Worm (Caenorhabditis elegans) whole organism, L1 larva: ENCODE measurements around the gene F25B5.5.

Experiments used
- Y116A8C.19 ChIP-seq: sonication (generic microtip); optimal IDR thresholded peaks from 2 replicates; lab custom pipeline; 2016; ENCODE audit warnings: missing compliant biosample characterization, missing genetic modification characterization, borderline replicate concordance
- ama-1 ChIP-seq: fragments of 150-350 bp; optimal IDR thresholded peaks from 2 replicates; lab custom pipeline; 2014
- blmp-1 ChIP-seq: fragments of 150-350 bp; optimal IDR thresholded peaks from 2 replicates; lab custom pipeline; 2014; ENCODE audit warnings: missing biosample characterization, missing genetic modification characterization
- ceh-8 ChIP-seq: fragments of 200-800 bp; sonication (Bioruptor generic); optimal IDR thresholded peaks from 2 replicates; lab custom pipeline; 2018; ENCODE audit warnings: mild to moderate bottlenecking, missing genetic modification characterization, moderate library complexity, missing compliant biosample characterization
- ceh-82 ChIP-seq, 3 experiments: fragments of 150-350 bp in 1 of 3; sonication (generic microtip) in 2 of 3; optimal IDR thresholded peaks; 2 replicates each; lab custom pipeline; 2014 to 2017; ENCODE audit warnings: missing biosample characterization in 3 of 3, missing genetic modification characterization in 3 of 3
- ceh-88 ChIP-seq: fragments of 200-800 bp; sonication (Bioruptor generic); IDR thresholded peaks from 2 replicates; pipeline ENCODE4 v1.3.6; 2022; ENCODE audit warnings: missing genetic modification characterization, missing compliant biosample characterization
- ceh-90 ChIP-seq: sonication (generic microtip); optimal IDR thresholded peaks from 2 replicates; lab custom pipeline; 2016; ENCODE audit warnings: missing genetic modification characterization, missing compliant biosample characterization
- efl-3 ChIP-seq: fragments of 200-800 bp; sonication (Bioruptor generic); optimal IDR thresholded peaks from 2 replicates; lab custom pipeline; 2018; ENCODE audit warnings: mild to moderate bottlenecking, missing genetic modification characterization, missing compliant biosample characterization
- elt-2 ChIP-seq: sonication (generic microtip); optimal IDR thresholded peaks from 2 replicates; lab custom pipeline; 2016; ENCODE audit warnings: missing genetic modification characterization, mild to moderate bottlenecking, inconsistent platforms, missing compliant biosample characterization, missing genetic modification reagents
- elt-3 ChIP-seq, 6 experiments: fragments of 150-350 bp in 1 of 6; sonication (generic microtip); optimal IDR thresholded peaks; 2 replicates each; lab custom pipeline; 2017 to 2018; ENCODE audit warnings: missing biosample characterization in 6 of 6, missing genetic modification characterization in 6 of 6, inconsistent platforms in 1 of 6
- ets-5 ChIP-seq: fragments of 200-800 bp; sonication (Bioruptor generic); IDR thresholded peaks from 2 replicates; pipeline ENCODE4 v1.3.6; 2022; ENCODE audit warnings: missing genetic modification characterization, missing compliant biosample characterization
- fkh-10 ChIP-seq: sonication (generic microtip); optimal IDR thresholded peaks from 2 replicates; lab custom pipeline; 2017; ENCODE audit warnings: missing biosample characterization, missing genetic modification reagents, missing genetic modification characterization
- fos-1 ChIP-seq: fragments of 150-350 bp; optimal IDR thresholded peaks from 2 replicates; lab custom pipeline; 2014; ENCODE audit warnings: missing biosample characterization, missing genetic modification characterization
- hlh-4 ChIP-seq: sonication (generic microtip); optimal IDR thresholded peaks from 2 replicates; lab custom pipeline; 2016; ENCODE audit warnings: mild to moderate bottlenecking, missing genetic modification characterization, missing compliant biosample characterization
- irx-1 ChIP-seq: sonication (generic microtip); optimal IDR thresholded peaks from 2 replicates; lab custom pipeline; 2016; ENCODE audit warnings: missing genetic modification characterization, missing compliant biosample characterization
- lin-14 ChIP-seq: fragments of 200-800 bp; sonication (Bioruptor generic); optimal IDR thresholded peaks from 2 replicates; lab custom pipeline; 2018; ENCODE audit warnings: mild to moderate bottlenecking, missing genetic modification characterization, moderate library complexity, missing compliant biosample characterization
- lin-35 ChIP-seq, 2 experiments: fragments of 150-350 bp; optimal IDR thresholded peaks; 2 replicates each; lab custom pipeline; 2014; ENCODE audit warnings: missing biosample characterization in 2 of 2, missing genetic modification characterization in 2 of 2, missing genetic modification reagents in 2 of 2
- lsy-2 ChIP-seq, 2 experiments: fragments of 150-350 bp; optimal IDR thresholded peaks; 2 replicates each; lab custom pipeline; 2014; ENCODE audit warnings: missing biosample characterization in 2 of 2, missing genetic modification characterization in 2 of 2
- mab-9 ChIP-seq: fragments of 200-800 bp; sonication (Bioruptor generic); IDR thresholded peaks from 2 replicates; pipeline ENCODE4 v1.3.6; 2022; ENCODE audit warnings: missing genetic modification reagents, missing genetic modification characterization, missing compliant biosample characterization
- mep-1 ChIP-seq: fragments of 150-350 bp; optimal IDR thresholded peaks from 2 replicates; lab custom pipeline; 2014; ENCODE audit warnings: missing biosample characterization, missing genetic modification characterization
- nhr-19 ChIP-seq: fragments of 200-800 bp; sonication (Bioruptor generic); conservative IDR thresholded peaks from 2 replicates; pipeline ENCODE4 v1.3.6; 2022; ENCODE audit warnings: missing genetic modification characterization, missing compliant biosample characterization
- nhr-20 ChIP-seq: sonication (generic microtip); optimal IDR thresholded peaks from 2 replicates; lab custom pipeline; 2016; ENCODE audit warnings: mild to moderate bottlenecking, missing genetic modification characterization, missing compliant biosample characterization
- nhr-28 ChIP-seq: fragments of 150-350 bp; optimal IDR thresholded peaks from 2 replicates; lab custom pipeline; 2014; ENCODE audit warnings: missing biosample characterization, missing genetic modification characterization
- nhr-47 ChIP-seq: sonication (generic microtip); optimal IDR thresholded peaks from 2 replicates; lab custom pipeline; 2016; ENCODE audit warnings: mild to moderate bottlenecking, missing genetic modification characterization, moderate library complexity, missing compliant biosample characterization
- nhr-71 ChIP-seq: sonication (generic microtip); optimal IDR thresholded peaks from 2 replicates; lab custom pipeline; 2016; ENCODE audit warnings: mild to moderate bottlenecking, missing genetic modification characterization, moderate library complexity, missing compliant biosample characterization
- nhr-76 ChIP-seq: sonication (generic microtip); optimal IDR thresholded peaks from 2 replicates; lab custom pipeline; 2017; ENCODE audit warnings: missing biosample characterization, missing genetic modification characterization
- nhr-77 ChIP-seq: fragments of 150-350 bp; optimal IDR thresholded peaks from 2 replicates; lab custom pipeline; 2014; ENCODE audit warnings: missing biosample characterization, missing genetic modification characterization
- nhr-85 ChIP-seq: sonication (generic microtip); peaks from one replicate; lab custom pipeline; 2016; ENCODE audit warnings: missing genetic modification characterization, inconsistent platforms, missing compliant biosample characterization
- nhr-90 ChIP-seq: sonication (generic microtip); optimal IDR thresholded peaks from 2 replicates; lab custom pipeline; 2016; ENCODE audit warnings: mild to moderate bottlenecking, missing genetic modification characterization, missing compliant biosample characterization; ENCODE audit not compliant: poor library complexity
- rnt-1 ChIP-seq: sonication (generic microtip); optimal IDR thresholded peaks from 2 replicates; lab custom pipeline; 2016; ENCODE audit warnings: mild to moderate bottlenecking, missing genetic modification characterization, moderate library complexity, missing compliant biosample characterization
- snu-23 ChIP-seq: sonication (generic microtip); optimal IDR thresholded peaks from 2 replicates; lab custom pipeline; 2016; ENCODE audit warnings: missing genetic modification characterization, missing compliant biosample characterization
- swsn-7 ChIP-seq: sonication (generic microtip); optimal IDR thresholded peaks from 2 replicates; lab custom pipeline; 2016; ENCODE audit warnings: missing genetic modification characterization, missing compliant biosample characterization
- unc-130 ChIP-seq: fragments of 150-350 bp; optimal IDR thresholded peaks from 2 replicates; lab custom pipeline; 2017; ENCODE audit warnings: missing biosample characterization, missing genetic modification characterization, inconsistent platforms
- unc-30 ChIP-seq: sonication (generic microtip); optimal IDR thresholded peaks from 2 replicates; lab custom pipeline; 2017; ENCODE audit warnings: missing biosample characterization, missing genetic modification characterization
- unc-62 ChIP-seq: fragments of 150-350 bp; optimal IDR thresholded peaks from 2 replicates; lab custom pipeline; 2014; ENCODE audit warnings: missing biosample characterization, missing genetic modification reagents, missing genetic modification characterization
- unc-98 ChIP-seq: fragments of 200-800 bp; sonication (Bioruptor generic); IDR thresholded peaks from 2 replicates; pipeline ENCODE4 v1.3.6; 2022; ENCODE audit warnings: missing genetic modification characterization, missing compliant biosample characterization
- xbp-1 ChIP-seq: sonication (generic microtip); optimal IDR thresholded peaks from 2 replicates; lab custom pipeline; 2016; ENCODE audit warnings: missing genetic modification characterization, missing compliant biosample characterization
- zip-4 ChIP-seq: fragments of 200-800 bp; sonication (Bioruptor generic); optimal IDR thresholded peaks from 2 replicates; lab custom pipeline; 2018; ENCODE audit warnings: mild to moderate bottlenecking, missing genetic modification characterization, moderate library complexity, missing compliant biosample characterization
- ztf-4 ChIP-seq: fragments of 150-350 bp; optimal IDR thresholded peaks from 2 replicates; lab custom pipeline; 2014; ENCODE audit warnings: missing biosample characterization, missing genetic modification characterization

F25B5.5 gene

ce11 chrIII:5988010-5988409 lies 42.1 kb upstream of the F25B5.5 start (continued):
- TF ChIP-seq lin-14 = peak; percentile 50
- no peak for TF ChIP-seq unc-98
- TF ChIP-seq lsy-2 (tag; optimal IDR thresholded peaks at IDR 0.05; lab: Kevin White, UChicago) = peak in 1 of 2 experiments; percentile 16
- TF ChIP-seq ceh-90 (tag; lab: Kevin White, UChicago) = no peak

ce11 chrIII:5985340-5985739 lies 39.4 kb upstream of the F25B5.5 start, which contains the start of gene T04C9.3:
Gene T04C9.3, plus strand, starts transcription at chrIII:5985640.
- TF ChIP-seq efl-3 (GFP tag; lab: Kevin White, UChicago) (no peak), rnt-1 (tag; lab: Kevin White, UChicago) (no peak), nhr-76 (tag; lab: Kevin White, UChicago) (no peak), nhr-19 (GFP tag; lab: Robert Waterston, UW) (no peak), Y116A8C.19 (tag; lab: Kevin White, UChicago) (no peak), ceh-90 (tag; lab: Kevin White, UChicago) (no peak), zip-4 (no peak), nhr-47 (tag; lab: Kevin White, UChicago) (no peak), ceh-88 (GFP tag; lab: Robert Waterston, UW) (no peak), unc-98 (no peak), fkh-10 (GFP tag; lab: Kevin White, UChicago) (no peak), ceh-8 (GFP tag; lab: Kevin White, UChicago) (no peak)

ce11 chrIII:5982753-5983390 lies 36.9 kb upstream of the F25B5.5 start:
- TF ChIP-seq nhr-77 (tag; lab: Kevin White, UChicago) (no peak), swsn-7 (tag; lab: Kevin White, UChicago) (peak; percentile 8), lin-14 (peak; percentile 77), irx-1 (tag; lab: Kevin White, UChicago) (no peak), fos-1 (no peak), ets-5 (GFP tag; lab: Robert Waterston, UW) (no peak), elt-2 (tag; lab: Kevin White, UChicago) (no peak), elt-3 (tag; optimal IDR thresholded peaks at IDR 0.05; lab: Kevin White, UChicago) (no peak), unc-130 (tag; lab: Kevin White, UChicago) (no peak), nhr-20 (tag; lab: Kevin White, UChicago) (peak; percentile 9), fkh-10 (GFP tag; lab: Kevin White, UChicago) (no peak), nhr-85 (tag; lab: Kevin White, UChicago) (peak; percentile 81), lin-35 (GFP tag; optimal IDR thresholded peaks at IDR 0.05; lab: Kevin White, UChicago) (peak in 1 of 2 experiments; percentile 20), mep-1 (tag; lab: Kevin White, UChicago) (no peak), unc-30 (tag; lab: Kevin White, UChicago) (no peak), nhr-71 (tag; lab: Kevin White, UChicago) (no peak), nhr-28 (tag; lab: Kevin White, UChicago) (no peak), nhr-76 (tag; lab: Kevin White, UChicago) (no peak), mab-9 (GFP tag; lab: Robert Waterston, UW) (no peak), ceh-8 (GFP tag; lab: Kevin White, UChicago) (no peak), snu-23 (peak; percentile 13), ztf-4 (tag; lab: Kevin White, UChicago) (no peak), blmp-1 (tag; lab: Kevin White, UChicago) (peak; percentile 47), ama-1 (lab: Kevin White, UChicago) (no peak), hlh-4 (no peak), nhr-90 (peak; percentile 1), xbp-1 (no peak), ceh-82 (tag; optimal IDR thresholded peaks at IDR 0.05; lab: Kevin White, UChicago) (no peak), unc-62 (no peak), lsy-2 (tag; optimal IDR thresholded peaks at IDR 0.05; lab: Kevin White, UChicago) (peak in 1 of 2 experiments; percentile 24), rnt-1 (tag; lab: Kevin White, UChicago) (no peak)
